Worm (Caenorhabditis elegans): ENCODE measurements around the gene C35A5.11.

- no peak for TF ChIP-seq B0310.2 (tag; optimal IDR thresholded peaks at IDR 0.05)
- no peak for TF ChIP-seq ama-1 (optimal IDR thresholded peaks at IDR 0.05)
- no peak for TF ChIP-seq ceh-13 (GFP tag; optimal IDR thresholded peaks at IDR 0.05)
- TF ChIP-seq tbx-11 (GFP tag; IDR thresholded peaks at IDR 0.05): no peak
- no peak for TF ChIP-seq tbx-37 (GFP tag; conservative IDR thresholded peaks at IDR 0.05)
- TF ChIP-seq ets-7 (tag; optimal IDR thresholded peaks at IDR 0.05): no peak
- no peak for TF ChIP-seq scrt-1 (GFP tag; IDR thresholded peaks at IDR 0.05)
- TF ChIP-seq hmbx-1 (tag; optimal IDR thresholded peaks at IDR 0.05): no peak
- TF ChIP-seq hnd-1 (tag; optimal IDR thresholded peaks at IDR 0.05): no peak
- no peak for TF ChIP-seq hmg-4 (GFP tag; optimal IDR thresholded peaks at IDR 0.05)
Observed at ce11 chrV:10460685-10461084, 42.2 kb downstream of the C35A5.11 start.

Measured in whole organism, early embryonic.